Fruit fly (Drosophila melanogaster) whole organism, embryonic: ENCODE measurements around the gene CG8851.

Experiments
- Aef1 ChIP-seq: fragments of 200-800 bp; sonication (Bioruptor generic); IDR thresholded peaks from 3 replicates; pipeline ENCODE4 v1.3.6; 2022; ENCODE audit warnings: missing biosample characterization, missing genetic modification characterization
- B-H1 ChIP-seq: fragments of 200-800 bp; sonication (Bioruptor generic); IDR thresholded peaks from 3 replicates; pipeline ENCODE4 v1.3.6; 2022; ENCODE audit warnings: missing biosample characterization, missing genetic modification characterization
- CG10147 ChIP-seq: fragments of 200-800 bp; sonication (Bioruptor generic); optimal IDR thresholded peaks from 2 replicates; lab custom pipeline; 2019; ENCODE audit warnings: missing biosample characterization, mild to moderate bottlenecking, missing genetic modification characterization, moderate library complexity
- CG10267 ChIP-seq: fragments of 200-800 bp; sonication (Bioruptor generic); optimal IDR thresholded peaks from 2 replicates; lab custom pipeline; 2018; ENCODE audit warnings: missing biosample characterization, mild to moderate bottlenecking, missing genetic modification characterization, moderate library complexity
- CG11085 ChIP-seq: fragments of 200-800 bp; sonication (Bioruptor generic); IDR thresholded peaks from 2 replicates; pipeline ENCODE4 v1.3.6; 2022; ENCODE audit warnings: missing biosample characterization, missing genetic modification characterization
- CG11247 ChIP-seq: fragments of 200-800 bp; sonication (Bioruptor generic); IDR thresholded peaks from 2 replicates; pipeline ENCODE4 v1.3.6; 2022; ENCODE audit warnings: missing biosample characterization, missing genetic modification characterization
- CG13775 ChIP-seq: fragments of 200-800 bp; sonication (Bioruptor generic); optimal IDR thresholded peaks from 3 replicates; lab custom pipeline; 2017; ENCODE audit warnings: missing biosample characterization, mild to moderate bottlenecking, missing genetic modification characterization
- CG13894 ChIP-seq: fragments of 200-800 bp; sonication (Bioruptor generic); optimal IDR thresholded peaks from 3 replicates; lab custom pipeline; 2018; ENCODE audit warnings: missing biosample characterization, mild to moderate bottlenecking, missing genetic modification characterization, moderate library complexity
- CG15514 ChIP-seq: fragments of 200-800 bp; sonication (Bioruptor generic); optimal IDR thresholded peaks from 3 replicates; lab custom pipeline; 2017; ENCODE audit warnings: missing biosample characterization, missing genetic modification characterization, mild to moderate bottlenecking, moderate library complexity, missing genetic modification reagents
- CG2116 ChIP-seq: fragments of 200-800 bp; sonication (Bioruptor generic); optimal IDR thresholded peaks from 3 replicates; lab custom pipeline; 2018; ENCODE audit warnings: missing biosample characterization, mild to moderate bottlenecking, missing genetic modification characterization
- CG2199 ChIP-seq: fragments of 200-800 bp; sonication (Bioruptor generic); IDR thresholded peaks from 3 replicates; pipeline ENCODE4 v1.3.6; 2022; ENCODE audit warnings: missing biosample characterization, missing genetic modification characterization
- CG2889 ChIP-seq: fragments of 200-800 bp; sonication (Bioruptor generic); IDR thresholded peaks from 3 replicates; pipeline ENCODE4 v1.3.6; 2022; ENCODE audit warnings: missing biosample characterization, missing genetic modification characterization
- CG32532 ChIP-seq: fragments of 200-800 bp; sonication (Bioruptor generic); IDR thresholded peaks from 2 replicates; pipeline ENCODE4 v1.3.6; 2022; ENCODE audit warnings: missing biosample characterization, missing genetic modification characterization
- CG32772 ChIP-seq: fragments of 200-800 bp; sonication (Bioruptor generic); IDR thresholded peaks from 2 replicates; pipeline ENCODE4 v1.3.6; 2022; ENCODE audit warnings: missing biosample characterization, missing genetic modification characterization
- CG34422 ChIP-seq: fragments of 200-800 bp; sonication (Bioruptor generic); IDR thresholded peaks from 3 replicates; pipeline ENCODE4 v1.3.6; 2022; ENCODE audit warnings: missing biosample characterization, missing genetic modification characterization
- CG3838 ChIP-seq: fragments of 200-800 bp; sonication (Bioruptor generic); optimal IDR thresholded peaks from 3 replicates; lab custom pipeline; 2016; ENCODE audit warnings: missing biosample characterization, missing genetic modification characterization
- CG3995 ChIP-seq: fragments of 200-800 bp; sonication (Bioruptor generic); optimal IDR thresholded peaks from 3 replicates; lab custom pipeline; 2016; ENCODE audit warnings: missing biosample characterization, missing genetic modification characterization
- CG42726 ChIP-seq: fragments of 200-800 bp; sonication (Bioruptor generic); IDR thresholded peaks from 2 replicates; pipeline ENCODE4 v1.3.6; 2022; ENCODE audit warnings: missing biosample characterization, missing genetic modification characterization; ENCODE audit not compliant: partially characterized antibody
- CG4854 ChIP-seq: fragments of 200-800 bp; sonication (Bioruptor generic); optimal IDR thresholded peaks from 2 replicates; lab custom pipeline; 2016; ENCODE audit warnings: missing biosample characterization, missing genetic modification characterization, inconsistent platforms
- CG7839 ChIP-seq: fragments of 200-800 bp; sonication (Bioruptor generic); optimal IDR thresholded peaks from 3 replicates; lab custom pipeline; 2018; ENCODE audit warnings: missing biosample characterization, mild to moderate bottlenecking, missing genetic modification characterization, moderate library complexity
- CG8388 ChIP-seq: fragments of 200-800 bp; sonication (Bioruptor generic); optimal IDR thresholded peaks from 2 replicates; lab custom pipeline; 2019; ENCODE audit warnings: missing biosample characterization, mild to moderate bottlenecking, missing genetic modification characterization, moderate library complexity
- CG8478 ChIP-seq: fragments of >200 bp; optimal IDR thresholded peaks from 2 replicates; lab custom pipeline; 2018
- CG9215 ChIP-seq: fragments of 200-800 bp; sonication (Bioruptor generic); IDR thresholded peaks from 2 replicates; pipeline ENCODE4 v1.3.6; 2022; ENCODE audit warnings: missing biosample characterization, missing genetic modification characterization
- CG9727 ChIP-seq: fragments of 200-800 bp; sonication (Bioruptor generic); optimal IDR thresholded peaks from 3 replicates; lab custom pipeline; 2017; ENCODE audit warnings: missing biosample characterization, mild to moderate bottlenecking, missing genetic modification characterization
- Camta ChIP-seq: fragments of 200-800 bp; sonication (Bioruptor generic); optimal IDR thresholded peaks from 2 replicates; lab custom pipeline; 2016; ENCODE audit warnings: missing biosample characterization, missing genetic modification characterization
- Dll ChIP-seq: fragments of 200-800 bp; sonication (Bioruptor generic); IDR thresholded peaks from 4 replicates; pipeline ENCODE4 v1.3.6; 2022; ENCODE audit warnings: missing biosample characterization, missing genetic modification characterization; ENCODE audit not compliant: partially characterized antibody
- GATAe ChIP-seq: fragments of 200-800 bp; sonication (Bioruptor generic); conservative IDR thresholded peaks from 2 replicates; pipeline ENCODE4 v1.3.6; 2022; ENCODE audit warnings: missing biosample characterization, missing genetic modification characterization
- HLH4C ChIP-seq: fragments of 200-800 bp; sonication (Bioruptor generic); IDR thresholded peaks from 3 replicates; pipeline ENCODE4 v1.3.6; 2022; ENCODE audit warnings: missing biosample characterization, missing genetic modification characterization; ENCODE audit not compliant: partially characterized antibody
- HLH54F ChIP-seq: fragments of 200-800 bp; sonication (Bioruptor generic); optimal IDR thresholded peaks from 3 replicates; lab custom pipeline; 2016; ENCODE audit warnings: missing biosample characterization, missing genetic modification characterization
- Hmr ChIP-seq: fragments of 200-800 bp; sonication (Bioruptor generic); optimal IDR thresholded peaks from 3 replicates; lab custom pipeline; 2017; ENCODE audit warnings: mild to moderate bottlenecking, missing biosample characterization, missing genetic modification reagents, missing genetic modification characterization
- Hr51 ChIP-seq, 2 experiments: fragments of 200-800 bp; sonication (Bioruptor generic); optimal IDR thresholded peaks; 2 replicates in 1 of 2; 3 replicates in 1 of 2; lab custom pipeline; 2016 to 2018; ENCODE audit warnings: missing biosample characterization in 2 of 2, missing genetic modification characterization in 2 of 2, mild to moderate bottlenecking in 1 of 2, moderate library complexity in 1 of 2
- Nf-YC ChIP-seq: fragments of 200-800 bp; optimal IDR thresholded peaks from 3 replicates; lab custom pipeline; 2019; ENCODE audit warnings: missing biosample characterization, mild to moderate bottlenecking, missing genetic modification characterization, moderate library complexity
- Rfx ChIP-seq: fragments of 200-800 bp; sonication (Bioruptor generic); IDR thresholded peaks from 2 replicates; pipeline ENCODE4 v1.3.6; 2022; ENCODE audit warnings: missing biosample characterization, missing genetic modification characterization
- Side ChIP-seq: fragments of 200-800 bp; sonication (Bioruptor generic); optimal IDR thresholded peaks from 2 replicates; lab custom pipeline; 2016; ENCODE audit warnings: missing biosample characterization, missing genetic modification characterization
- Sox102F ChIP-seq: fragments of 200-800 bp; sonication (Bioruptor generic); optimal IDR thresholded peaks from 2 replicates; lab custom pipeline; 2018; ENCODE audit warnings: missing biosample characterization, mild to moderate bottlenecking, missing genetic modification characterization, moderate library complexity
- TFAM ChIP-seq: fragments of 200-800 bp; sonication (Bioruptor generic); optimal IDR thresholded peaks from 2 replicates; lab custom pipeline; 2017; ENCODE audit warnings: missing biosample characterization, missing genetic modification characterization, inconsistent platforms
- btn ChIP-seq: fragments of 200-800 bp; sonication (Bioruptor generic); optimal IDR thresholded peaks from 2 replicates; lab custom pipeline; 2016; ENCODE audit warnings: missing biosample characterization, missing genetic modification characterization
- crc ChIP-seq: fragments of 200-800 bp; sonication (Bioruptor generic); optimal IDR thresholded peaks from 2 replicates; lab custom pipeline; 2016; ENCODE audit warnings: missing biosample characterization, missing genetic modification characterization
- gsb ChIP-seq: fragments of 200-800 bp; sonication (Bioruptor generic); IDR thresholded peaks from 2 replicates; pipeline ENCODE4 v1.3.6; 2022; ENCODE audit warnings: missing biosample characterization, missing genetic modification characterization
- insv ChIP-seq, 2 experiments: fragments of 200-800 bp; sonication (Bioruptor generic); optimal IDR thresholded peaks; 3 replicates each; lab custom pipeline; 2016 to 2018; ENCODE audit warnings: missing biosample characterization in 2 of 2, missing genetic modification characterization in 2 of 2
- lilli ChIP-seq: fragments of 200-800 bp; sonication (Bioruptor generic); optimal IDR thresholded peaks from 3 replicates; lab custom pipeline; 2016; ENCODE audit warnings: missing biosample characterization, missing genetic modification characterization
- lov ChIP-seq, 2 experiments: fragments of 200-800 bp in 1 of 2; fragments of >200 bp in 1 of 2; sonication (Bioruptor generic) in 1 of 2; IDR thresholded peaks in 1 of 2; optimal IDR thresholded peaks in 1 of 2; 2 replicates in 1 of 2; 3 replicates in 1 of 2; pipeline versions ENCODE4 v1.3.6 to Lab custom; 2017 to 2022; ENCODE audit warnings: missing biosample characterization in 1 of 2, missing genetic modification characterization in 1 of 2
- mam ChIP-seq: fragments of 200-800 bp; sonication (Bioruptor generic); optimal IDR thresholded peaks from 3 replicates; lab custom pipeline; 2016; ENCODE audit warnings: missing biosample characterization, missing genetic modification characterization
- p53 ChIP-seq: fragments of 200-800 bp; sonication (Bioruptor generic); optimal IDR thresholded peaks from 2 replicates; lab custom pipeline; 2016; ENCODE audit warnings: missing biosample characterization, missing genetic modification characterization
- phol ChIP-seq: fragments of 200-800 bp; sonication (Bioruptor generic); optimal IDR thresholded peaks from 3 replicates; lab custom pipeline; 2018; ENCODE audit warnings: missing biosample characterization, mild to moderate bottlenecking, missing genetic modification characterization, moderate library complexity
- sd ChIP-seq: fragments of 200-800 bp; sonication (Bioruptor generic); optimal IDR thresholded peaks from 3 replicates; lab custom pipeline; 2018; ENCODE audit warnings: missing biosample characterization, mild to moderate bottlenecking, missing genetic modification characterization, moderate library complexity
- seq ChIP-seq: fragments of 200-800 bp; sonication (Bioruptor generic); IDR thresholded peaks from 2 replicates; pipeline ENCODE4 v1.3.6; 2022; ENCODE audit warnings: missing biosample characterization, missing genetic modification characterization
- slou ChIP-seq: fragments of 200-800 bp; sonication (Bioruptor generic); optimal IDR thresholded peaks from 3 replicates; lab custom pipeline; 2016; ENCODE audit warnings: missing biosample characterization, missing genetic modification characterization
- sna ChIP-seq: fragments of 200-800 bp; sonication (Bioruptor generic); IDR thresholded peaks from 2 replicates; pipeline ENCODE4 v1.3.6; 2022; ENCODE audit warnings: missing biosample characterization, missing genetic modification characterization; ENCODE audit not compliant: partially characterized antibody
- unc-4 ChIP-seq: fragments of 200-800 bp; sonication (Bioruptor generic); IDR thresholded peaks from 2 replicates; pipeline ENCODE4 v1.3.6; 2022; ENCODE audit warnings: missing biosample characterization, missing genetic modification characterization; ENCODE audit not compliant: partially characterized antibody

The CG8851 gene

DNA sequence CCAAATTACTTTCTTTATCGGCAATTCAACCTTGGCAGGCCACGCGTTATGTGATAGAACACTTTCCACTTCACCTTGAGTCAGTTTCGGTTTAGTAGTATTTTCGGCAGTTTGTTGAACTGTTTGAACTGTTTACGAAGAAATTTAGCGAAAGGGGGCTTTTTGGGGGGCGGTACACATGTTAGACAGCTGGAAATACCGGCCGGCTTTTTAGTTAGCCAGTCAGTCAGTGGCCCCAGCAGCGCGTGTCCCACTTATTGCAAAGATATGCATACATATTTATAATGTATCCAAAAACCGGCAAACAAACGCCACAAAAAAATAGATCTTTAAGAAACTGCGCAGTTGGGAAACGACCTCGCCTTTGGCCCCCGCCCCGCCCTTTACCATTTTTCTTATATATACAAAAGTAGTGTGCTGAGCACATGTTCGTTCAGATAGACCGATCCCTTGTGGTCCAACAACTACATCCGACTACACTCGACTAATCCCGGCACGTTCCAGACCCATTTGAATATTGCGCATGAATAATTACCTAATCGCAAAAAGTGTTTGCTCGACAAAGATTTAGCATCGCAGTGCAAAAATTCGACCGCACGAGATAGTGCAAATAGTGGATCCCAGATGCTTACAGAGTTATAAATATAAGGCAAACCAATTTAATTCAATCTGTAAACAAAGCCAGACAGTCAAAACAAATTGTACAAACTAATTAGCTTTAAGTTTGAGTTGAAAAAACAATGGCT lies 39.6 kb upstream of the CG8851 start (continued):
- TF ChIP-seq CG8478 (lab: Kevin White, UChicago), result no peak
- TF ChIP-seq CG8388 (GFP tag; lab: Kevin White, UChicago), result no peak
- TF ChIP-seq CG11247 (GFP tag; lab: Robert Waterston, UW), result no peak
- TF ChIP-seq CG4854 (GFP tag; lab: Kevin White, UChicago), result no peak
- TF ChIP-seq phol, result no peak
- no peak for TF ChIP-seq CG10147 (GFP tag; lab: Kevin White, UChicago)
- TF ChIP-seq HLH4C (GFP tag; lab: Robert Waterston, UW), result no peak
- peak; percentile 69; the same call in 1 of the 3 replicates for TF ChIP-seq CG34422 (GFP tag; lab: Robert Waterston, UW)
- TF ChIP-seq CG15514 (GFP tag; lab: Kevin White, UChicago), result no peak
- no peak for TF ChIP-seq lilli
- no peak for TF ChIP-seq slou
- TF ChIP-seq CG2116 (GFP tag; lab: Kevin White, UChicago), result peak; percentile 4
- TF ChIP-seq CG10267 (tag; lab: Kevin White, UChicago), result no peak
- no peak for TF ChIP-seq CG2199 (GFP tag; lab: Robert Waterston, UW)
- no peak for TF ChIP-seq seq (GFP tag; lab: Robert Waterston, UW)
- peak; percentile 56 for TF ChIP-seq sd
- TF ChIP-seq Dll (GFP tag; lab: Robert Waterston, UW), result no peak
- no peak for TF ChIP-seq CG3995 (GFP tag; lab: Kevin White, UChicago)
- no peak for TF ChIP-seq CG9727
- no peak for TF ChIP-seq CG9215
- TF ChIP-seq btn, result no peak
- TF ChIP-seq CG13775 (GFP tag; lab: Kevin White, UChicago), result no peak
- no peak for TF ChIP-seq Nf-YC (tag; lab: Kevin White, UChicago)
- TF ChIP-seq TFAM (GFP tag; lab: Kevin White, UChicago), result no peak
- no peak for TF ChIP-seq sna (GFP tag; lab: Robert Waterston, UW)
- no peak for TF ChIP-seq GATAe (GFP tag; lab: Robert Waterston, UW)
- TF ChIP-seq p53, result no peak
- no peak for TF ChIP-seq Hmr
- no peak for TF ChIP-seq CG32532 (GFP tag; lab: Robert Waterston, UW)
- TF ChIP-seq Side (GFP tag; lab: Kevin White, UChicago), result no peak
- no peak for TF ChIP-seq CG11085 (GFP tag; lab: Robert Waterston, UW)
- TF ChIP-seq Camta, result no peak
- TF ChIP-seq insv (GFP tag; optimal IDR thresholded peaks at IDR 0.05; lab: Kevin White, UChicago), result no peak
- no peak for TF ChIP-seq Aef1
- no peak for TF ChIP-seq B-H1 (GFP tag; lab: Robert Waterston, UW)
- TF ChIP-seq crc (GFP tag; lab: Kevin White, UChicago), result no peak
- TF ChIP-seq HLH54F (GFP tag; lab: Kevin White, UChicago), result no peak
- TF ChIP-seq CG3838, result no peak
- TF ChIP-seq unc-4 (GFP tag; lab: Robert Waterston, UW), result no peak
- TF ChIP-seq CG42726, result no peak
- TF ChIP-seq mam (GFP tag; lab: Kevin White, UChicago), result no peak
- TF ChIP-seq lov (optimal IDR thresholded peaks at IDR 0.05; lab: Kevin White, UChicago), result no peak
- TF ChIP-seq lov (GFP tag; IDR thresholded peaks at IDR 0.05; lab: Robert Waterston, UW), result no peak
- TF ChIP-seq CG32772 (GFP tag; lab: Robert Waterston, UW), result no peak
- TF ChIP-seq Sox102F (GFP tag; lab: Kevin White, UChicago), result no peak
- no peak for TF ChIP-seq gsb
- peak; percentile 65 for TF ChIP-seq CG13894 (tag; lab: Kevin White, UChicago)
- TF ChIP-seq CG7839 (tag; lab: Kevin White, UChicago), result no peak
- no peak for TF ChIP-seq CG2889 (GFP tag; lab: Robert Waterston, UW)
- TF ChIP-seq Hr51 (GFP tag; optimal IDR thresholded peaks at IDR 0.05; lab: Kevin White, UChicago), result no peak
- TF ChIP-seq Rfx (GFP tag; lab: Robert Waterston, UW), result no peak; the same call in 1 of the 2 replicates
